Fruit fly (Drosophila melanogaster): ENCODE results near the gene Doc1.
A peak's percentile ranks its signal among the peaks of the same experiment; 100 is the strongest.

Doc1 gene

DNA sequence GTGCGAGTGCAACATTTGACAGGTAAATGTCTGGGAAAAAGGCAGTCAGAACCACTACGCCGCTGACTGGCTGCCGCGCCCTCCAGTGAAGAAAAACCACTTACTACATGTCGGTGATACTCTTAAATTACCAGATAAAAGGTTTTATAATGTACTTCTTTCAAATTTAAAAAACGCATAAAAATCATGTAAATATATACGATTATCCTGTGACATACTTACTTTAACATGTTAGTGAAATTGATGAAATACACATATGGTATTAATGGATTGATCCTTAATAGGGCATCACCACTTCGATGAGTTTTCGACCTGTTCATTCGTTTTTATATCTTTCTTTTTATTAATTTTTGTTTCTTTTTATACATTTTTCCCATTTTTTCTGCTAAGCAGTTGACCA, 14.6 kb upstream of the Doc1 start:
- no peak for TF ChIP-seq HLH106 (tag; optimal IDR thresholded peaks at IDR 0.05)
- peak; percentile 12 for TF ChIP-seq woc (GFP tag; optimal IDR thresholded peaks at IDR 0.05)

DNA sequence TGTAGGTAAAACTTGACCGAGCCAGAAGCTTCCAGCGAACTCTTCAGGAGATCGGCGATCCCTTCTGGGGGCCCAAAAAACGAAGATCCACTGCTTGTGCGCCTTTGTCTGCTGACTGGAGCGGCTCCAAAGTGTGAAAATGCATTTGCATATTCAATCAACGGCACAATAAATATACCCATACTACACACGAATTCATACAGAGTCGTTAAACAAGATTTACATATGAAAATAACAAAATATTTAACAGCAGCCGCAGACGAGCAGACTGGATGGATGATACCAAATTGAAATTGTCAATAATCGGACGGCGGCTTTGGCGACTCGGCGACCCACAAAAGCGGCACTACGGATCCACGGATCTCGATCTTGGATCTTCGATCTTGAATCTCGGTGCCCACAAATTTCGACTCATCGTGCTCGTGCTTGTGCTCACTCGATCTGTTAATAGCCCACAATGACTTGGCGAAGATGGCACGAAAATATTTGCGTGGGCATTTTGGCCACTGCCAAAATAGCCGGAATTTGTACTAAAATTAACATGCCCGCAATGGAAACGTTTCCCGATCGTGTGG, 14.0 kb upstream of the Doc1 start:
- TF ChIP-seq rgr (GFP tag; optimal IDR thresholded peaks at IDR 0.05) (no peak), dsf (GFP tag; optimal IDR thresholded peaks at IDR 0.05; ENCODE audit: borderline replicate concordance) (no peak), br (GFP tag; optimal IDR thresholded peaks at IDR 0.05) (no peak), GATAd (GFP tag; optimal IDR thresholded peaks at IDR 0.05) (no peak)

DNA sequence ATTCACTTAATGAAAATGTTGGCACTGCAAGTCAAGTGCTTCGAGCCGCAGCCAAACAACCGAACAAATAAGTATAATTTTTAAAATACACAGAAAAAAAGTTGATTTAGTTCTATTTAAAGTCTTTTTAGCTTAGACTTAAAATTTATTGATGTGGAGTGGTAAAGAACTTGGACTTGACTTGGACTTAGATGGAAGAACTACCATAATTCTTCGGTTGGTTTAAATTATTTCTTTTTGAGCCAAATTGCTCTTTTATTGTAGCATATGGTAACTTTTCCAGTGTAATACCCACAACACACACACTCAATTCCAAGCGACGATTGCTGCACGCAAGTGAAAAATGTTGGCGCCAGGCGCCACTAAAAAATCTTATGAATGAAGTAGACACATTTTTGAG, 13.1 kb upstream of the Doc1 start:
- TF ChIP-seq br (GFP tag; optimal IDR thresholded peaks at IDR 0.05) (no peak), Rel (GFP tag; optimal IDR thresholded peaks at IDR 0.05) (no peak), Rel (tag; optimal IDR thresholded peaks at IDR 0.05) (no peak)

DNA sequence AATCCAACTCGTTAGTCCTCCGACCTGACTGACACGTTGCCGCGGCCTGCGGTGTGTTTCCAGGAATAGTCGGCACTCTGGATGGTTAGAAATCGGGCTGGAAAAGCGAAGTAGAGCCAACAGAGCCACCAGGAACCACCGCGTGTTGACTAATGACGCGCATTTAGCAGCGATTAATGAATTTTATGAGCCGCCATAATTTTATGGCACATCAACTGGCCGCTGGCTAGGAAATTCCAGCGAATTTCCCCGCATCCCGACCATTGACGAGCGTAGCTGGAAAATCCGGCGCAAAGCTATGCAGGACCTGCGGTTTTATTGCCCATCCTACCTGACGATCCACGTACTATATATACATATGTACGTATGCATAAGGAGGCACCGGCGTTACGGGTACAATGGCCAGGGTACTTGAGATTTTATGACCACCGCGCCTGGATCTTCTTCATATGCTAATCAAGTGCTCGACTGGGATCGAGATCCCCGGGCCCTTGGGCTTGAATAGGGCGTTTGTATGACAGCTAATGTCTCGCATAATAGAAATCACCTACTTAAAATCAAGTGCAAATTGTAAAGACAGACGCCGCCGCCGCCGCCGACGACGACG, 11.9 kb upstream of the Doc1 start:
- TF ChIP-seq sage (GFP tag; optimal IDR thresholded peaks at IDR 0.05): no peak
- no peak for TF ChIP-seq Hr83 (GFP tag; optimal IDR thresholded peaks at IDR 0.05; ENCODE audit: poor library complexity, severe bottlenecking)
- no peak for TF ChIP-seq foxo (GFP tag; optimal IDR thresholded peaks at IDR 0.05)
- no peak for TF ChIP-seq CrebA (GFP tag; optimal IDR thresholded peaks at IDR 0.05; ENCODE audit: borderline replicate concordance)
- no peak for TF ChIP-seq rgr (GFP tag; optimal IDR thresholded peaks at IDR 0.05)
- TF ChIP-seq fru (GFP tag; optimal IDR thresholded peaks at IDR 0.05): no peak
- no peak for TF ChIP-seq Hr78 (GFP tag; optimal IDR thresholded peaks at IDR 0.05)
- no peak for TF ChIP-seq Jra (GFP tag; optimal IDR thresholded peaks at IDR 0.05)
- no peak for TF ChIP-seq woc (GFP tag; optimal IDR thresholded peaks at IDR 0.05)
- no peak for TF ChIP-seq lola (GFP tag; optimal IDR thresholded peaks at IDR 0.05)
- TF ChIP-seq h (GFP tag; optimal IDR thresholded peaks at IDR 0.05): no peak
- no peak for TF ChIP-seq Mio (GFP tag; optimal IDR thresholded peaks at IDR 0.05)
- TF ChIP-seq br (GFP tag; optimal IDR thresholded peaks at IDR 0.05): no peak
- TF ChIP-seq sv (GFP tag; optimal IDR thresholded peaks at IDR 0.05): no peak
- no peak for TF ChIP-seq dmrt93B (GFP tag; optimal IDR thresholded peaks at IDR 0.05)

- TF ChIP-seq jim (GFP tag; optimal IDR thresholded peaks at IDR 0.05): no peak
- TF ChIP-seq Sp1 (GFP tag; optimal IDR thresholded peaks at IDR 0.05): peak; percentile 29
- peak; percentile 8 for TF ChIP-seq ey (GFP tag; optimal IDR thresholded peaks at IDR 0.05)
- no peak for TF ChIP-seq tai (GFP tag; optimal IDR thresholded peaks at IDR 0.05)
- peak; percentile 30 for TF ChIP-seq Myc (optimal IDR thresholded peaks at IDR 0.05)
- TF ChIP-seq dl (GFP tag; optimal IDR thresholded peaks at IDR 0.05; ENCODE audit: insufficient read depth in 1 of 2, partially characterized antibody in 2 of 2): no peak
- peak; percentile 2 for TF ChIP-seq HLH106 (tag; optimal IDR thresholded peaks at IDR 0.05)
- no peak for TF ChIP-seq Hr78 (GFP tag; optimal IDR thresholded peaks at IDR 0.05)
- TF ChIP-seq sv (GFP tag; optimal IDR thresholded peaks at IDR 0.05): no peak
- TF ChIP-seq Dfd (GFP tag; optimal IDR thresholded peaks at IDR 0.05): no peak
- TF ChIP-seq h (GFP tag; optimal IDR thresholded peaks at IDR 0.05): peak; percentile 30
- TF ChIP-seq CG32264 (GFP tag; optimal IDR thresholded peaks at IDR 0.05): no peak
- TF ChIP-seq Jra (GFP tag; optimal IDR thresholded peaks at IDR 0.05): no peak
- no peak for TF ChIP-seq brk (GFP tag; optimal IDR thresholded peaks at IDR 0.05)
- TF ChIP-seq Hr83 (GFP tag; optimal IDR thresholded peaks at IDR 0.05; ENCODE audit: poor library complexity, severe bottlenecking): no peak
- no peak for TF ChIP-seq dmrt93B (GFP tag; optimal IDR thresholded peaks at IDR 0.05)
- no peak for TF ChIP-seq sage (GFP tag; optimal IDR thresholded peaks at IDR 0.05)
- no peak for TF ChIP-seq Dif (GFP tag; optimal IDR thresholded peaks at IDR 0.05; ENCODE audit: partially characterized antibody)
- no peak for TF ChIP-seq CG9705 (GFP tag; optimal IDR thresholded peaks at IDR 0.05)
- no peak for TF ChIP-seq GATAd (GFP tag; optimal IDR thresholded peaks at IDR 0.05)
- TF ChIP-seq usp (GFP tag; optimal IDR thresholded peaks at IDR 0.05): no peak
- no peak for TF ChIP-seq Rel (GFP tag; optimal IDR thresholded peaks at IDR 0.05)
- TF ChIP-seq Rel (tag; optimal IDR thresholded peaks at IDR 0.05): no peak
- TF ChIP-seq fru (GFP tag; optimal IDR thresholded peaks at IDR 0.05): peak; percentile 11
- TF ChIP-seq psq (GFP tag; optimal IDR thresholded peaks at IDR 0.05): no peak
- TF ChIP-seq lola (GFP tag; optimal IDR thresholded peaks at IDR 0.05): no peak
- peak; percentile 25 for TF ChIP-seq rgr (GFP tag; optimal IDR thresholded peaks at IDR 0.05)
- peak; percentile 6 for TF ChIP-seq OdsH (GFP tag; optimal IDR thresholded peaks at IDR 0.05)
Observed at dm6 chr3L:9032871-9033270, 8.3 kb upstream of the Doc1 start.

Data from whole organism, wandering third instar larva.